Worm (Caenorhabditis elegans): ENCODE results near the gene str-171.

DNA sequence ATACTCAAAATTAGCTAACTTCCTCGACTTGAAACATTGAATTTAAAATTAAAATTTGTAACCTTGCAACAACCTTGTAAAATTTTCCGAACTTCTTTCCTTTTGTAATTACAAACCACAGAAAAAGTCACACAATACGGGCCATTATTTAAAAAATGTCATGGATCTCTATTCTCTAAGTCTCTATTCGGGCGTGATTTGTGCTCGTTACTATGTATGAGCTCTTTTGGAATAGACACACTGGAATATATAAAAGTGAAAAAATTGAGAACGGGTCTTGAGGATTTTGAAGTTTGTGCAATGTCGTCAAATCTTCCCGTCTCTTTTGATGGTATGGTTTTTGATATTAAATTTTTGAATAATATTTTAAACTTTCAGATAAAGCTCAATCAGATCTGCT lies 4.4 kb downstream of the str-171 start, which contains the start of gene srr-7:
- no peak for TF ChIP-seq flt-1 (GFP tag; IDR thresholded peaks at IDR 0.05)
- TF ChIP-seq tab-1 (GFP tag; IDR thresholded peaks at IDR 0.05), result no peak
- TF ChIP-seq klf-2 (GFP tag; conservative IDR thresholded peaks at IDR 0.05), result no peak
- TF ChIP-seq T22C8.4 (GFP tag; IDR thresholded peaks at IDR 0.05), result no peak
